Worm (Caenorhabditis elegans) whole organism, L4 larva: ENCODE data around the gene tbc-19.

ENCODE experiments used
- ceh-28 ChIP-seq: fragments of 150-350 bp; optimal IDR thresholded peaks from 2 replicates; lab custom pipeline; 2014; ENCODE audit warnings: missing biosample characterization, missing genetic modification reagents, missing genetic modification characterization
- ceh-62 ChIP-seq: sonication (generic microtip); optimal IDR thresholded peaks from 2 replicates; lab custom pipeline; 2017; ENCODE audit warnings: missing biosample characterization, missing genetic modification characterization
- ceh-82 ChIP-seq: sonication (generic microtip); optimal IDR thresholded peaks from 2 replicates; lab custom pipeline; 2017; ENCODE audit warnings: missing biosample characterization, missing genetic modification characterization
- dmd-6 ChIP-seq: fragments of 200-800 bp; sonication (Bioruptor generic); IDR thresholded peaks from 2 replicates; pipeline ENCODE4 v1.3.6; 2022; ENCODE audit warnings: missing genetic modification reagents, missing genetic modification characterization, missing compliant biosample characterization
- dpl-1 ChIP-seq: fragments of 150-350 bp; optimal IDR thresholded peaks from 2 replicates; lab custom pipeline; 2014; ENCODE audit warnings: missing biosample characterization, missing genetic modification reagents, missing genetic modification characterization
- lsy-2 ChIP-seq, 2 experiments: fragments of 150-350 bp in 1 of 2; sonication (generic microtip) in 1 of 2; optimal IDR thresholded peaks; 2 replicates each; lab custom pipeline; 2014 to 2017; ENCODE audit warnings: missing biosample characterization in 2 of 2, missing genetic modification characterization in 2 of 2
- madf-5 ChIP-seq, 2 experiments: fragments of 200-800 bp; sonication (Bioruptor generic); IDR thresholded peaks; 2 replicates each; pipeline ENCODE4 v1.3.6; 2022; ENCODE audit warnings: missing compliant biosample characterization in 2 of 2, missing genetic modification characterization in 2 of 2
- mdl-1 ChIP-seq, 2 experiments: fragments of 150-350 bp in 1 of 2; sonication (generic microtip) in 1 of 2; optimal IDR thresholded peaks; 2 replicates each; lab custom pipeline; 2014 to 2017; ENCODE audit warnings: missing biosample characterization in 2 of 2, missing genetic modification characterization in 2 of 2
- nhr-76 ChIP-seq: fragments of 150-350 bp; optimal IDR thresholded peaks from 2 replicates; lab custom pipeline; 2014; ENCODE audit warnings: missing biosample characterization, missing genetic modification characterization

DNA sequence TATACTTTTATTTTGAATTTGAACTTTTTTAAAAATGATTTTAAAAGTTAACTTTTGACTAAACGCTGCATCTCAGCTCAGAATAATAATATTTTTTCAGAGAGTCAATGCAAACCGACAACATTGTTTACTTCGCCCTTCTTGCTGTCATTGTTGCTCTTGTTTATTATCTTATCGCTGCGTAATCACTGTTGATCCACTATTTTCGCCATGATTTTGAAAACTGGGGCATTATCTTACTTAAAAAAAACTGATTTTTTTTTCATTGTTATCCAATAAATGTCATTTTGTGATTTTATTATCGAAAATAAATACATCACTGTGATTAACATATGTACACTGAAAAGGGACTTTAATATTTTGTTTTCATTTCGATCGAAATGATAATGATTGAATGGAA lies 9.6 kb downstream of the tbc-19 start:
- no peak for TF ChIP-seq lsy-2 (tag; optimal IDR thresholded peaks at IDR 0.05; lab: Kevin White, UChicago)
- no peak for TF ChIP-seq nhr-76 (tag; lab: Kevin White, UChicago)
- no peak for TF ChIP-seq madf-5 (GFP tag; IDR thresholded peaks at IDR 0.05; lab: Robert Waterston, UW)
- no peak for TF ChIP-seq ceh-82 (tag; lab: Kevin White, UChicago)
- no peak for TF ChIP-seq dmd-6 (GFP tag; lab: Robert Waterston, UW)
- no peak for TF ChIP-seq dpl-1 (GFP tag; lab: Kevin White, UChicago)
- no peak for TF ChIP-seq ceh-62 (tag; lab: Kevin White, UChicago)
- no peak for TF ChIP-seq mdl-1 (tag; optimal IDR thresholded peaks at IDR 0.05; lab: Kevin White, UChicago)
- TF ChIP-seq ceh-28 (tag; lab: Kevin White, UChicago): no peak
